Worm (Caenorhabditis elegans) whole organism, L4 larva: ENCODE results near the gene Y73B6BL.23.

Experiments used
- D1046.2 ChIP-seq: fragments of 200-800 bp; sonication (Bioruptor generic); IDR thresholded peaks from 2 replicates; pipeline ENCODE4 v1.3.6; 2022; ENCODE audit warnings: missing genetic modification characterization, missing compliant biosample characterization
- F44E2.7 ChIP-seq: fragments of 200-800 bp; sonication (Bioruptor generic); IDR thresholded peaks from 2 replicates; pipeline ENCODE4 v2.1.2; 2022; ENCODE audit warnings: missing genetic modification characterization, missing compliant biosample characterization
- R02D3.7 ChIP-seq: fragments of 150-350 bp; sonication (generic microtip); optimal IDR thresholded peaks from 3 replicates; lab custom pipeline; 2014; ENCODE audit warnings: missing biosample characterization, missing genetic modification characterization
- T26A8.4 ChIP-seq: fragments of 200-800 bp; sonication (Bioruptor generic); IDR thresholded peaks from 2 replicates; pipeline ENCODE4 v1.3.6; 2022; ENCODE audit warnings: missing genetic modification characterization, missing compliant biosample characterization
- Y48G9A.11 ChIP-seq: fragments of 200-800 bp; sonication (Bioruptor generic); IDR thresholded peaks from 2 replicates; pipeline ENCODE4 v1.3.6; 2022; ENCODE audit warnings: missing genetic modification reagents, missing genetic modification characterization, missing compliant biosample characterization
- aha-1 ChIP-seq: fragments of 150-350 bp; peaks from one replicate; lab custom pipeline; 2014; ENCODE audit warnings: missing biosample characterization, missing genetic modification characterization
- aly-2 ChIP-seq: sonication (generic microtip); optimal IDR thresholded peaks from 2 replicates; lab custom pipeline; 2018; ENCODE audit warnings: missing biosample characterization, missing genetic modification characterization
- ama-1 ChIP-seq: fragments of 150-350 bp; optimal IDR thresholded peaks from 2 replicates; lab custom pipeline; 2014; ENCODE audit warnings: inconsistent platforms, mixed read lengths
- attf-4 ChIP-seq: sonication (generic microtip); optimal IDR thresholded peaks from 3 replicates; lab custom pipeline; 2017; ENCODE audit warnings: missing biosample characterization, missing genetic modification characterization
- ceh-32 ChIP-seq: sonication (generic microtip); optimal IDR thresholded peaks from 2 replicates; lab custom pipeline; 2016; ENCODE audit warnings: mild to moderate bottlenecking, missing genetic modification characterization, missing compliant biosample characterization; ENCODE audit not compliant: poor library complexity
- ceh-44 ChIP-seq: fragments of 200-800 bp; sonication (Bioruptor generic); IDR thresholded peaks from 2 replicates; pipeline ENCODE4 v1.3.6; 2022; ENCODE audit warnings: missing genetic modification reagents, missing genetic modification characterization, missing compliant biosample characterization
- ces-1 ChIP-seq: fragments of 150-350 bp; sonication (generic microtip); optimal IDR thresholded peaks from 4 replicates; lab custom pipeline; 2014; ENCODE audit warnings: missing biosample characterization, missing genetic modification reagents, missing genetic modification characterization
- ctbp-1 ChIP-seq: fragments of 200-800 bp; sonication (Bioruptor generic); IDR thresholded peaks from 2 replicates; pipeline ENCODE4 v1.3.6; 2022; ENCODE audit warnings: missing genetic modification reagents, missing genetic modification characterization, missing compliant biosample characterization
- daf-12 ChIP-seq: fragments of 150-350 bp; optimal IDR thresholded peaks from 2 replicates; lab custom pipeline; 2014; ENCODE audit warnings: missing biosample characterization, missing genetic modification reagents, missing genetic modification characterization
- daf-16 ChIP-seq, 3 experiments: sonication (generic microtip); optimal IDR thresholded peaks; 2 replicates each; lab custom pipeline; 2016 to 2017; ENCODE audit warnings: missing genetic modification characterization in 3 of 3, missing genetic modification reagents in 3 of 3, mild to moderate bottlenecking in 2 of 3, missing compliant biosample characterization in 2 of 3, missing biosample characterization in 1 of 3, moderate library complexity in 1 of 3
- daf-19 ChIP-seq: fragments of 200-800 bp; sonication (Bioruptor generic); conservative IDR thresholded peaks from 2 replicates; pipeline ENCODE4 v1.3.6; 2022; ENCODE audit warnings: missing genetic modification characterization, missing compliant biosample characterization
- daf-8 ChIP-seq: fragments of 200-800 bp; sonication (Bioruptor generic); IDR thresholded peaks from 2 replicates; pipeline ENCODE4 v1.3.6; 2022; ENCODE audit warnings: missing genetic modification characterization, missing compliant biosample characterization
- dmd-8 ChIP-seq: fragments of 200-800 bp; sonication (Bioruptor generic); IDR thresholded peaks from 2 replicates; pipeline ENCODE4 v1.3.6; 2022; ENCODE audit warnings: missing genetic modification characterization, missing compliant biosample characterization
- duxl-1 ChIP-seq: sonication (generic microtip); optimal IDR thresholded peaks from 2 replicates; lab custom pipeline; 2016; ENCODE audit warnings: mild to moderate bottlenecking, missing genetic modification characterization, moderate library complexity, missing compliant biosample characterization; ENCODE audit not compliant: poor library complexity
- fkh-10 ChIP-seq: fragments of 150-350 bp; optimal IDR thresholded peaks from 2 replicates; lab custom pipeline; 2014; ENCODE audit warnings: missing biosample characterization, missing genetic modification reagents, missing genetic modification characterization
- gei-8 ChIP-seq: fragments of 200-800 bp; sonication (Bioruptor generic); optimal IDR thresholded peaks from 2 replicates; lab custom pipeline; 2018; ENCODE audit warnings: mild to moderate bottlenecking, missing genetic modification characterization, missing compliant biosample characterization
- hmg-1.1 ChIP-seq: fragments of 200-800 bp; sonication (Bioruptor generic); IDR thresholded peaks from 2 replicates; pipeline ENCODE4 v1.3.6; 2022; ENCODE audit warnings: missing genetic modification reagents, missing genetic modification characterization, missing compliant biosample characterization
- jun-1 ChIP-seq: fragments of 150-350 bp; optimal IDR thresholded peaks from 2 replicates; lab custom pipeline; 2014; ENCODE audit warnings: missing biosample characterization, missing genetic modification reagents, missing genetic modification characterization
- lim-7 ChIP-seq: fragments of 200-800 bp; sonication (Bioruptor generic); IDR thresholded peaks from 2 replicates; pipeline ENCODE4 v1.3.6; 2022; ENCODE audit warnings: missing genetic modification characterization, missing compliant biosample characterization
- lin-1 ChIP-seq: fragments of 200-800 bp; sonication (Bioruptor generic); IDR thresholded peaks from 2 replicates; pipeline ENCODE4 v1.3.6; 2022; ENCODE audit warnings: missing genetic modification reagents, missing genetic modification characterization, missing compliant biosample characterization
- lin-15B ChIP-seq: fragments of 150-350 bp; sonication (generic microtip); optimal IDR thresholded peaks from 3 replicates; lab custom pipeline; 2014; ENCODE audit warnings: missing biosample characterization, missing genetic modification characterization
- lin-29 ChIP-seq: fragments of 200-800 bp; sonication (Bioruptor generic); IDR thresholded peaks from 2 replicates; pipeline ENCODE4 v1.3.6; 2022; ENCODE audit warnings: missing genetic modification reagents, missing genetic modification characterization, missing compliant biosample characterization
- lin-39 ChIP-seq: fragments of 150-350 bp; optimal IDR thresholded peaks from 2 replicates; lab custom pipeline; 2014; ENCODE audit warnings: missing biosample characterization, missing genetic modification reagents, missing genetic modification characterization
- mdt-29 ChIP-seq: fragments of 200-800 bp; sonication (Bioruptor generic); IDR thresholded peaks from 2 replicates; pipeline ENCODE4 v1.3.6; 2022; ENCODE audit warnings: missing genetic modification reagents, missing genetic modification characterization, missing compliant biosample characterization
- mep-1 ChIP-seq: fragments of 150-350 bp; sonication (generic microtip); optimal IDR thresholded peaks from 3 replicates; lab custom pipeline; 2014; ENCODE audit warnings: missing biosample characterization, missing genetic modification characterization
- nhr-11 ChIP-seq: fragments of 150-350 bp; optimal IDR thresholded peaks from 2 replicates; lab custom pipeline; 2014; ENCODE audit warnings: missing biosample characterization, missing genetic modification characterization
- nhr-237 ChIP-seq: sonication (generic microtip); optimal IDR thresholded peaks from 2 replicates; lab custom pipeline; 2017; ENCODE audit warnings: missing biosample characterization, missing genetic modification characterization
- nhr-41 ChIP-seq: fragments of 200-800 bp; sonication (Bioruptor generic); IDR thresholded peaks from 2 replicates; pipeline ENCODE4 v1.3.6; 2022; ENCODE audit warnings: missing genetic modification reagents, missing genetic modification characterization, missing compliant biosample characterization
- nhr-48 ChIP-seq: sonication (generic microtip); optimal IDR thresholded peaks from 2 replicates; lab custom pipeline; 2016; ENCODE audit warnings: mild to moderate bottlenecking, missing genetic modification characterization, missing compliant biosample characterization
- nhr-6 ChIP-seq: fragments of 150-350 bp; optimal IDR thresholded peaks from 2 replicates; lab custom pipeline; 2014; ENCODE audit warnings: missing biosample characterization, missing genetic modification characterization
- nhr-76 ChIP-seq: fragments of 150-350 bp; optimal IDR thresholded peaks from 2 replicates; lab custom pipeline; 2014; ENCODE audit warnings: missing biosample characterization, missing genetic modification characterization
- nhr-77 ChIP-seq: fragments of 150-350 bp; optimal IDR thresholded peaks from 2 replicates; lab custom pipeline; 2014; ENCODE audit warnings: missing biosample characterization, missing genetic modification characterization
- pqm-1 ChIP-seq: sonication (generic microtip); optimal IDR thresholded peaks from 2 replicates; lab custom pipeline; 2017; ENCODE audit warnings: missing biosample characterization, missing genetic modification characterization
- saeg-2 ChIP-seq: fragments of 200-800 bp; sonication (Bioruptor generic); IDR thresholded peaks from 2 replicates; pipeline ENCODE4 v1.3.6; 2022; ENCODE audit warnings: missing genetic modification reagents, missing genetic modification characterization, missing compliant biosample characterization
- sdz-12 ChIP-seq: fragments of 200-800 bp; sonication (Bioruptor generic); optimal IDR thresholded peaks from 2 replicates; lab custom pipeline; 2018; ENCODE audit warnings: mild to moderate bottlenecking, missing genetic modification characterization, missing compliant biosample characterization
- set-16 ChIP-seq: fragments of 200-800 bp; sonication (Bioruptor generic); IDR thresholded peaks from 2 replicates; pipeline ENCODE4 v1.3.6; 2022; ENCODE audit warnings: missing genetic modification reagents, missing genetic modification characterization, missing compliant biosample characterization
- spr-1 ChIP-seq: sonication (generic microtip); optimal IDR thresholded peaks from 2 replicates; lab custom pipeline; 2016; ENCODE audit warnings: mild to moderate bottlenecking, missing genetic modification characterization, missing compliant biosample characterization
- unc-130 ChIP-seq: sonication (generic microtip); optimal IDR thresholded peaks from 2 replicates; lab custom pipeline; 2016; ENCODE audit warnings: missing genetic modification reagents, missing genetic modification characterization, missing compliant biosample characterization
- zfp-2 ChIP-seq: sonication (generic microtip); optimal IDR thresholded peaks from 2 replicates; lab custom pipeline; 2016; ENCODE audit warnings: mild to moderate bottlenecking, missing genetic modification characterization, missing compliant biosample characterization
- zip-11 ChIP-seq: fragments of 200-800 bp; sonication (Bioruptor generic); IDR thresholded peaks from 2 replicates; pipeline ENCODE4 v1.3.6; 2022; ENCODE audit warnings: missing genetic modification characterization, missing compliant biosample characterization
- zip-2 ChIP-seq: fragments of 150-350 bp; optimal IDR thresholded peaks from 2 replicates; lab custom pipeline; 2014; ENCODE audit warnings: missing biosample characterization, missing genetic modification characterization

The Y73B6BL.23 gene

DNA sequence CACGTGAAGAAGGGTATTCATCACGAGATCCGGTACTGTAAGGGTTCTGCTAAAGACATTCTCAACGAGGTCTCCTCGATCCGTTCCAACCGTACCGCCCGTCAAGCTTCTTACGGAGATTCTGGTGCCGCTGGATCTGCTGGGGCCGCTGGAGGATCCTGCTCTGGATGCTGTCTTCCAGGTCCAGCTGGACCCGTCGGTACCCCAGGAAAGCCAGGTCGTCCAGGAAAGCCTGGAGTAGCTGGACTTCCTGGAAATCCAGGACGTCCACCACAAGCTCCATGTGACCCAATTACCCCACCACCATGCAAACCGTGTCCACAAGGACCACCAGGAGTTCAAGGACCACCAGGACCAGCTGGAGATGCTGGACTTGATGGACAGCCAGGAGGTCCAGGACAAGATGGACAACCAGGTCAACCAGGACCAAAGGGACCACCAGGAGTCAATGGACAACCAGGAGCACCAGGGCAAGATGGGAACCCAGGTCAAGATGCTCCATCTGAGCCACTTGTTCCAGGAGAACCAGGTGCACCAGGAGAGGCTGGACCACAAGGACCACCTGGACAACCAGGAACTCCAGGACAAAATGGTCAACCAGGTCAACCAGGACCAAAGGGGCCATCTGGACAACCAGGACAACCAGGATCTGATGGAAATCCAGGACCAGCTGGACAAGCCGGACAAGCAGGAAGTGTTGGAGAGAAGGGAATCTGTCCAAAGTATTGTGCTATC lies 41.4 kb downstream of the Y73B6BL.23 start:
- TF ChIP-seq nhr-6 (tag; lab: Kevin White, UChicago) (no peak), sdz-12 (GFP tag; lab: Kevin White, UChicago) (peak; percentile 78), zfp-2 (no peak), ces-1 (GFP tag; lab: Kevin White, UChicago) (no peak), daf-16 (GFP tag; optimal IDR thresholded peaks at IDR 0.05; lab: Kevin White, UChicago) (no peak), daf-16 (tag; optimal IDR thresholded peaks at IDR 0.05; lab: Kevin White, UChicago) (no peak), lim-7 (no peak), aly-2 (no peak), nhr-48 (tag; lab: Kevin White, UChicago) (no peak), spr-1 (peak; percentile 9), F44E2.7 (GFP tag; lab: Robert Waterston, UW) (no peak), nhr-41 (GFP tag; lab: Robert Waterston, UW) (no peak), daf-8 (no peak), mep-1 (no peak), zip-2 (tag; lab: Kevin White, UChicago) (no peak), T26A8.4 (no peak; the same call in 1 of the 2 replicates), ama-1 (no peak), ceh-44 (GFP tag; lab: Robert Waterston, UW) (no peak), nhr-237 (tag; lab: Kevin White, UChicago) (no peak), hmg-1.1 (0 out of 2 replicates have a peak, but pooled peaks have one; percentile 31), lin-39 (no peak), fkh-10 (GFP tag; lab: Kevin White, UChicago) (no peak), duxl-1 (no peak), aha-1 (tag; lab: Kevin White, UChicago) (peak; percentile 94), lin-1 (no peak), unc-130 (GFP tag; lab: Kevin White, UChicago) (no peak), ctbp-1 (GFP tag; lab: Robert Waterston, UW) (no peak), Y48G9A.11 (no peak), set-16 (GFP tag; lab: Robert Waterston, UW) (peak; percentile 94), daf-12 (no peak), attf-4 (tag; lab: Kevin White, UChicago) (no peak), nhr-11 (tag; lab: Kevin White, UChicago) (no peak), pqm-1 (tag; lab: Kevin White, UChicago) (no peak), D1046.2 (GFP tag; lab: Robert Waterston, UW) (no peak), nhr-77 (no peak), nhr-76 (tag; lab: Kevin White, UChicago) (no peak), lin-15B (no peak), zip-11 (GFP tag; lab: Robert Waterston, UW) (no peak), R02D3.7 (tag; lab: Kevin White, UChicago) (no peak), gei-8 (GFP tag; lab: Kevin White, UChicago) (no peak), mdt-29 (no peak), jun-1 (no peak), lin-29 (GFP tag; lab: Robert Waterston, UW) (peak; percentile 25; the same call in 1 of the 2 replicates), saeg-2 (GFP tag; lab: Robert Waterston, UW) (no peak), dmd-8 (GFP tag; lab: Robert Waterston, UW) (0 out of 2 replicates have a peak, but pooled peaks have one; percentile 22), daf-19 (GFP tag; lab: Robert Waterston, UW) (no peak), ceh-32 (no peak)
